Fruit fly (Drosophila melanogaster): Measurements from ENCODE around the gene PGS1.

Gene PGS1

DNA sequence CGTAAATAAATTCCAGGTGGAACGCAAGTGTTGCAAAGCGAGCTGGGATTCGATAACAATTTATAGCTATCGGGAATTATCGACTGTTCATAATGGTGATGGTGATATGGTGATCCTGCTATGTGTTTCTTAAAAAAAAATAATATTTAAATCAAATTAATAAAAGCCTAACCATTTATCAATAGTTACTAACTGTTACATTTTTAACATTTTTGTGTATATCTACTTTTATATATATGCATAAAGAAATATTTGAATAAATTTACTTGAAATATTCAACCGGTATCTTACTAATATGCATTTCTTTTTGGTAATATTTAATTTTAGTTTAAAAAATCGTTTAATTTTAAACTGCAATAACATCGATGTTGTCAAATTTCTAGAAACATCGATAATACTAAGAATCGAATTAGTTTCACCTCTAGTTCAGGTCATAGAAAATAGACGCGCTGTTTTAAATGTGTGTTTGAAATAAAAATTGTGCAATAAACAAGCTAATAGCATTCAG lies at the start of gene PGS1, which contains the start of gene gwl:
TSS of gene PGS1 (minus strand) at position 81 of the 508 bp plus-strand sequence.
TSS of gene gwl (plus strand) at position 410 of the 508 bp plus-strand sequence.
- no peak for TF ChIP-seq noc (tag; optimal IDR thresholded peaks at IDR 0.05)

dm6 chr3R:18795000-18795810 lies 49.4 kb upstream of the PGS1 start, which contains the start of gene CG7720:
Gene CG7720 (minus strand): TSS chr3R:18795169.
- peak; percentile 17 for TF ChIP-seq noc (tag; optimal IDR thresholded peaks at IDR 0.05)

DNA sequence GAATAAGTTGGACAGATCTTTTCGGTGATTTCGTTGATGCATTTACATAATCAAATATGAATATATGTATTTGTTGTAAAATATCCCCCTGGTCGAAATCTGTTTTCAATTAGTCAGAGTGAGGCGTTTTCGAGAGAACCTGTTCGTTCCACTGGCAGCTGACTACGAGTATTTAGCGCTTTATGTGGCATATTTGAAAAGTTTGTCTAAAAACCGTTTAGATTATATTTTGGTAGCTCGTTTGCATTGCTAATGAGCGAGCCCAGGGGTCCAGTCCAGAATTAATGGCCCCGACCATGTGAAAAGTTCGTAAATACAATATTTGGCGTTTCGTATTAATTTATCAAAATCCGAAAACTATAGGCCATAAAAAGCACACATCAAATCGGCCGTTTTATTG lies 48.2 kb upstream of the PGS1 start:
- TF ChIP-seq noc (tag; optimal IDR thresholded peaks at IDR 0.05): no peak

- no peak for TF ChIP-seq noc (tag; optimal IDR thresholded peaks at IDR 0.05)
Measured at dm6 chr3R:18790619-18791018, 44.8 kb upstream of the PGS1 start.

dm6 chr3R:18788365-18789147 lies 42.7 kb upstream of the PGS1 start:
- TF ChIP-seq noc (tag; optimal IDR thresholded peaks at IDR 0.05): no peak

- TF ChIP-seq noc (tag; optimal IDR thresholded peaks at IDR 0.05): no peak
Measured at dm6 chr3R:18787237-18787636, 41.4 kb upstream of the PGS1 start.

DNA sequence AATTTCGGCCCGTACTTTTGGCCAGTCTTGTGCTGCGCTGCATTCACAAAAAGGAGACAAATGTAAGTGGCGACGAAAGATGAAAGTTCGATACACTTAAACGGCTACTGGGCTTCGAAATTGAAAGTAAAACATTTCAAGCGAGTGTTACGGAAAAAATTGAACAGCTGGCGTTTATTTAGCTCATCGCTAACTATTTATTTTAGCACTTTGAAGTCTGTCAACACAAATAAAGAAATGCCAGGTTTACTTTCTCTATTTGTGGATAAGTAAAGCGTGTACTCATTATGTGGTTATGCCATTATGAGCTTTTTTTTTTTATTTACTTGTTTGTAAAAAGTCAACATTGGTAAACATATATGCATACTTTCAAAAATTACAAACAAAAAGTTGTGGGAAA lies 39.9 kb upstream of the PGS1 start:
- TF ChIP-seq noc (tag; optimal IDR thresholded peaks at IDR 0.05): peak; percentile 53

DNA sequence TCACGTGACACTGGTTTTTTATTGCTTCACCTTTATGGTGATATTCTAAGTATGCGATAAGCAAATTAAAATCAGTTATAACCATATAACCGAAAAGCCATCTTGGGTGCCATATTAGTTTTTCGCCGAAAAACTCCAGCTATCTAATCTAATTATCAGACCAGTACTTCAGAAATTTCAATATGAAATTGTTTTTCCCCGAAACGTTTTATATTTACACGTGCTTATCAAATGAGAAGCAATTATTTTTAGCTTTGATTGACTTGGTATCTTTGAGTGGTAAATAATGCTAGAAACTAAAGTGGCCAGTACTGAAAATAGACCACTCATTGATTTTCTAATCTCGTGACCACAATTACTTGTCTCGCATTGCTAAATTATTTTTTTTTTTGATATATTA lies 37.4 kb upstream of the PGS1 start:
- TF ChIP-seq noc (tag; optimal IDR thresholded peaks at IDR 0.05): no peak

DNA sequence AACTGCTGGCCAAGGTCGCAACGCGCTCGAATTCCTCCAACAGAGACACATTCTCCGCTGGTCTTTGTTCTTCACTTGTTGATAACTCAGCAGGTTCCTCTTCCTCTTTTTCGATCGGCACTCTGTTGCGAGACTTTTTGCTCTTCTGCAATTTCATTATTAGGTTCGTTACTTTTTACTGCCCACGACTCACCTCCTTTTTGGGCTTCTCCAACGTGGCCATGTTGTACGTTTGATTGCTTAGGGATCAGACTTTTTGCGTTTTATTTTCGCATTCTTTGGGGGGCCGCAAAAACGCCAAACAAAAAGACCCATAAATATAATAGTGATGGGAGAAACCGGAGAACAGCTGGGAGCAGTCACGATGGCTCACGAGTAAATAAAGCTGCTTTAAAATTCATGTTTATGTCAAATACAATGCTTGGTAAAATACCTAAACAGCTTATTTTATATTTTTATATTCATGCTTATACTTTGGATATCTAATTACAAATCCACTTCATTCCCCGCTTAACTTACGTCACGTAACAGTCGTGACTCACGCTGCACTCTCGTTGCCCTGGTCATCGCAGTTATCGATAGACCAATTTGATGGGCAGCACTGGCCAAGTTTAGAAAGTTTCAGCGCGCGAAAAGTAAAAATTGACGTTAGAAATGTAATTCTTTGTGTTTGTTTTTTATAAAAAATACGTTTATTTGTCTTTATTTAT lies 12.9 kb upstream of the PGS1 start, which contains the start of gene Epg5:
TSS of gene Epg5 (minus strand) at position 326 of the 710 bp plus-strand sequence.
- no peak for TF ChIP-seq noc (tag; optimal IDR thresholded peaks at IDR 0.05)

DNA sequence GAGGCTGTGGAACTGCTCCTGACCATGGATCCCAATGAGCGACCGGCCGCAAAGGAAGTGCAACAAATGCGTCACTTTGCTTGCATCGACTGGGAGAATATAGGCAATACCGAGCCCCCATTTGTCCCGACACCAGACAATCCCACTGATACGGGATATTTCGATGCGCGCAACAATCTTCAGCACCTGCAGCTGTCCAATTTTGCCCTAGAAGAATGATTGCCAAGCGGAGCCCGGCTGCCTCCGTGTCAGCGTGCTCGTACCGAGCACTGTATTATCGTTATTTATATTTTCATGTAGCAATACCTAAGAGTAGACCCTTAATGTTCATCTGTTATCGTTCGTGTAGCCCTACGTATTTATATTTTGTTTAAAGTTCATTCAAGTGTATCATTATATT lies 3.9 kb upstream of the PGS1 start:
- TF ChIP-seq noc (tag; optimal IDR thresholded peaks at IDR 0.05): no peak

DNA sequence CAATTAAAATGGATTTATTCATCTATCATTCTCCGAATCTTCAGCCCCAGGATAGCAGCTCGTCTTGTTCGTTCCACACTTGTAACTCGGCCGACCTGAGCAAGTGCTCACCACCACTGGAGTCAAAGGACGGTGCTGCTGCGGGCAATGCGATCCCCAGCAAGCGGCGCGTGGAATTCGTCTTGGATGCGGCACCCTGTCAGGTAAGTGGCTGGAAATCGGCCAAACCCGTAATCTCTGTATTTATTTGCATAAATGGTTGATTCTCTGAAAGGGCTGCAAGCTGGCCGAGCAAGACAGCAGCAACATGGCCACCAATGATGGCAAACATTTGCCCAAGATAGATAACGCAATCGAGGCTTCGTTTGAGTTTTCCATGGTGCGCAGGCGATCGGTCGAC lies 2.2 kb upstream of the PGS1 start:
- TF ChIP-seq noc (tag; optimal IDR thresholded peaks at IDR 0.05): no peak

dm6 chr3R:18743270-18743922 lies 2.4 kb downstream of the PGS1 start, which contains the start of gene Mekk1:
Gene Mekk1 (minus strand): TSS chr3R:18743594.
- peak; percentile 62 for TF ChIP-seq noc (tag; optimal IDR thresholded peaks at IDR 0.05)

DNA sequence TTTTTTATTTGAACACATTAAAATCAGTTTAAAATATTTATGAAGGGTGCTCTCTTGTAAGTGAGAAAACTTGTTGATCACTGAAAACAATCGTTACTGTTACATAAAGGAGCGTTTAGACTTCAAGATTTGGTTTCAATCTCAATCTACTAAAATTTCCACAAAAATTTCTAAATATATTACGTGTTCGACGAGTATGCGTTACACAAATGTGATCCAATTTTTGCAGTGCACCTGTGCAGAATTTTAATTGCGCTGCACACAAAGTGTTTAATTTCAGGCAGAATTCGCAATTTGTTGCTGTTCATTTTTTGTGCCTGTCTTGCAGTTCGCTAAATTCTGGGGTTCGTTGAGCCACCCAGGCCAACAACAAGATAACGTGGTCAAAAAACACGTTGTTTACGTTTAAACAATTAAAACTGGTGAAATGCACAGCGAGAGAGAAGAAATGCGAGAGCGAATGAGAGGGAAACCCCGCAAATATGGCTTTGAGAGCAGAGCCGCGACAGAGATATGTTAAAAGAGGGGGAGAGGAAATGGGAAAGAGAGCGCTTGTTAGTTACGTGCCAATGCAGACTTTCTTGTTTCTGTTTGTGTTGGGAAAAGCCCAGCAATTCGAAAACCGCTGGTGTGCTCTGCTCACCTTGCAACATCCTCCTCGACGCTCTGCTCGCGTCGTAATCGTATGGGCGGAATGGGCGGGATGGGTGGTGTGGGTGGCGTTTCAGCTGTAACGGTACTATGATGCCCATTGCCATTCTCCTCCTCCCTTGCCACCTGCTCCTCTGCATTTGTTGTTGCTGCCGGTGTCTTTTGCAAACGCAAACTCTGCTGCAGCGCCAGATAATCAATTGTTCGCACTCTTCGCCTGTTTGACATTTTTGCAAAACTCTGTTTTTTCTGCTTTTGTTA lies 3.2 kb downstream of the PGS1 start:
- no peak for TF ChIP-seq noc (tag; optimal IDR thresholded peaks at IDR 0.05)

dm6 chr3R:18741844-18742187 lies 4.0 kb downstream of the PGS1 start:
- TF ChIP-seq noc (tag; optimal IDR thresholded peaks at IDR 0.05): no peak
